Fruit fly (Drosophila melanogaster) whole organism: ENCODE data around the gene CG14712.

ENCODE experiments used
- Dll ChIP-seq: fragments of >200 bp; optimal IDR thresholded peaks from 2 replicates; lab custom pipeline; 2017
- EcR ChIP-seq, 2 experiments: fragments of >200 bp; optimal IDR thresholded peaks; 2 replicates each; lab custom pipeline; 2017; ENCODE audit warnings: missing biosample characterization in 2 of 2, missing genetic modification characterization in 2 of 2, missing genetic modification reagents in 2 of 2
- pan ChIP-seq: fragments of >200 bp; optimal IDR thresholded peaks from 2 replicates; lab custom pipeline; 2017
- psq ChIP-seq: fragments of >200 bp; optimal IDR thresholded peaks from 2 replicates; lab custom pipeline; 2017
- usp ChIP-seq: fragments of >200 bp; optimal IDR thresholded peaks from 2 replicates; lab custom pipeline; 2017; ENCODE audit warnings: missing biosample characterization, missing genetic modification characterization, mixed read lengths

dm6 chr3R:11661187-11661586 lies 32.6 kb downstream of the CG14712 start:
- no peak for TF ChIP-seq psq
- TF ChIP-seq usp, result no peak
- TF ChIP-seq EcR (GFP tag; optimal IDR thresholded peaks at IDR 0.05; lab: Kevin White, UChicago), result no peak
- no peak for TF ChIP-seq Dll (lab: Kevin White, UChicago)
- no peak for TF ChIP-seq pan
